Fruit fly (Drosophila melanogaster) whole organism, embryonic: ENCODE measurements around the gene fan.

ENCODE experiments used
- Atf3 ChIP-seq: fragments of 200-800 bp; sonication (Bioruptor generic); optimal IDR thresholded peaks from 3 replicates; lab custom pipeline; 2016; ENCODE audit warnings: missing biosample characterization, missing genetic modification characterization
- B-H2 ChIP-seq: fragments of 200-800 bp; sonication (Bioruptor generic); optimal IDR thresholded peaks from 2 replicates; lab custom pipeline; 2018; ENCODE audit warnings: missing biosample characterization, mild to moderate bottlenecking, missing genetic modification characterization
- CG10565 ChIP-seq: fragments of 200-800 bp; sonication (Bioruptor generic); optimal IDR thresholded peaks from 3 replicates; lab custom pipeline; 2016; ENCODE audit warnings: missing biosample characterization, mild to moderate bottlenecking, missing genetic modification characterization
- CG11093 ChIP-seq: fragments of 200-800 bp; sonication (Bioruptor generic); IDR thresholded peaks from 3 replicates; pipeline ENCODE4 v1.3.6; 2022; ENCODE audit warnings: missing biosample characterization, missing genetic modification characterization
- CG12299 ChIP-seq: fragments of 200-800 bp; sonication (Bioruptor generic); optimal IDR thresholded peaks from 2 replicates; lab custom pipeline; 2018; ENCODE audit warnings: missing biosample characterization, mild to moderate bottlenecking, missing genetic modification characterization
- CG12744 ChIP-seq: fragments of 200-800 bp; sonication (Bioruptor generic); optimal IDR thresholded peaks from 2 replicates; lab custom pipeline; 2016; ENCODE audit warnings: missing biosample characterization, missing genetic modification characterization
- CG13296 ChIP-seq: fragments of 200-800 bp; sonication (Bioruptor generic); optimal IDR thresholded peaks from 3 replicates; lab custom pipeline; 2018; ENCODE audit warnings: missing biosample characterization, mild to moderate bottlenecking, missing genetic modification characterization
- CG13424 ChIP-seq: fragments of 200-800 bp; sonication (Bioruptor generic); optimal IDR thresholded peaks from 2 replicates; lab custom pipeline; 2019; ENCODE audit warnings: missing biosample characterization, mild to moderate bottlenecking, missing genetic modification characterization, moderate library complexity
- CG14014 ChIP-seq: fragments of 200-800 bp; sonication (Bioruptor generic); IDR thresholded peaks from 2 replicates; pipeline ENCODE4 v1.3.6; 2022; ENCODE audit warnings: missing biosample characterization, missing genetic modification characterization
- CG16813 ChIP-seq: fragments of 200-800 bp; sonication (Bioruptor generic); IDR thresholded peaks from 3 replicates; pipeline ENCODE4 v1.3.6; 2022; ENCODE audit warnings: missing biosample characterization, missing genetic modification characterization; ENCODE audit not compliant: partially characterized antibody
- CG18011 ChIP-seq: fragments of 200-800 bp; sonication (Bioruptor generic); optimal IDR thresholded peaks from 2 replicates; lab custom pipeline; 2017; ENCODE audit warnings: missing biosample characterization, missing genetic modification characterization, mild to moderate bottlenecking, moderate library complexity, missing genotype
- CG3163 ChIP-seq: fragments of 200-800 bp; sonication (Bioruptor generic); optimal IDR thresholded peaks from 3 replicates; lab custom pipeline; 2016; ENCODE audit warnings: missing biosample characterization, missing genetic modification characterization
- CG42726 ChIP-seq: fragments of 200-800 bp; sonication (Bioruptor generic); IDR thresholded peaks from 2 replicates; pipeline ENCODE4 v1.3.6; 2022; ENCODE audit warnings: missing biosample characterization, missing genetic modification characterization; ENCODE audit not compliant: partially characterized antibody
- CG4282 ChIP-seq: fragments of 200-800 bp; sonication (Bioruptor generic); optimal IDR thresholded peaks from 2 replicates; lab custom pipeline; 2016; ENCODE audit warnings: missing biosample characterization, missing genetic modification characterization
- CG4404 ChIP-seq: fragments of 200-800 bp; sonication (Bioruptor generic); IDR thresholded peaks from 2 replicates; pipeline ENCODE4 v1.3.6; 2022; ENCODE audit warnings: missing biosample characterization, missing genetic modification characterization
- CG6791 ChIP-seq: fragments of 200-800 bp; sonication (Bioruptor generic); IDR thresholded peaks from 3 replicates; pipeline ENCODE4 v1.3.6; 2022; ENCODE audit warnings: missing biosample characterization, missing genetic modification characterization; ENCODE audit not compliant: partially characterized antibody
- Dbx ChIP-seq: fragments of 200-800 bp; sonication (Bioruptor generic); IDR thresholded peaks from 3 replicates; pipeline ENCODE4 v1.3.6; 2022; ENCODE audit warnings: missing biosample characterization, missing genetic modification characterization
- Doc2 ChIP-seq: fragments of 200-800 bp; sonication (Bioruptor generic); IDR thresholded peaks from 2 replicates; pipeline ENCODE4 v1.3.6; 2022; ENCODE audit warnings: missing biosample characterization, missing genetic modification characterization
- Eip74EF ChIP-seq, 2 experiments: fragments of 200-800 bp in 1 of 2; fragments of >200 bp in 1 of 2; sonication (Bioruptor generic) in 1 of 2; optimal IDR thresholded peaks; 2 replicates each; lab custom pipeline; 2017 to 2019; ENCODE audit warnings: missing biosample characterization in 2 of 2, missing genetic modification characterization in 2 of 2, mild to moderate bottlenecking in 1 of 2, moderate library complexity in 1 of 2
- Kr ChIP-seq: fragments of 200-800 bp; sonication (Bioruptor generic); optimal IDR thresholded peaks from 2 replicates; lab custom pipeline; 2017; ENCODE audit warnings: missing biosample characterization, mild to moderate bottlenecking, missing genetic modification characterization
- MBD-R2 ChIP-seq: fragments of 200-800 bp; sonication (Bioruptor generic); IDR thresholded peaks from 2 replicates; pipeline ENCODE4 v1.3.6; 2022; ENCODE audit warnings: missing biosample characterization, missing genetic modification characterization
- Mes4 ChIP-seq: fragments of 200-800 bp; sonication (Bioruptor generic); optimal IDR thresholded peaks from 2 replicates; lab custom pipeline; 2016; ENCODE audit warnings: missing biosample characterization, missing genetic modification characterization
- NK7.1 ChIP-seq: fragments of 200-800 bp; sonication (Bioruptor generic); optimal IDR thresholded peaks from 3 replicates; lab custom pipeline; 2016; ENCODE audit warnings: missing biosample characterization, missing genetic modification characterization
- Taf1 ChIP-seq: fragments of 200-800 bp; sonication (Bioruptor generic); IDR thresholded peaks from 2 replicates; pipeline ENCODE4 v1.3.6; 2022; ENCODE audit warnings: missing biosample characterization, missing genetic modification characterization
- Usf ChIP-seq: fragments of 200-800 bp; sonication (Bioruptor generic); optimal IDR thresholded peaks from 2 replicates; lab custom pipeline; 2017; ENCODE audit warnings: missing genotype, missing biosample characterization, missing genetic modification characterization
- Vsx1 ChIP-seq: fragments of 200-800 bp; sonication (Bioruptor generic); optimal IDR thresholded peaks from 2 replicates; lab custom pipeline; 2017; ENCODE audit warnings: missing biosample characterization, mild to moderate bottlenecking, missing genetic modification characterization, missing genetic modification reagents
- abd-A ChIP-seq: fragments of 200-800 bp; sonication (Bioruptor generic); optimal IDR thresholded peaks from 3 replicates; lab custom pipeline; 2019; ENCODE audit warnings: missing biosample characterization, mild to moderate bottlenecking, missing genetic modification characterization, moderate library complexity
- chn ChIP-seq: fragments of 200-800 bp; sonication (Bioruptor generic); optimal IDR thresholded peaks from 2 replicates; lab custom pipeline; 2016; ENCODE audit warnings: missing biosample characterization, missing genetic modification characterization
- dpn ChIP-seq, 2 experiments: fragments of 200-800 bp; sonication (Bioruptor generic); optimal IDR thresholded peaks; 3 replicates each; lab custom pipeline; 2016; ENCODE audit warnings: missing biosample characterization in 2 of 2, missing genetic modification characterization in 2 of 2
- dysf ChIP-seq: fragments of 200-800 bp; sonication (Bioruptor generic); IDR thresholded peaks from 3 replicates; pipeline ENCODE4 v1.3.6; 2022; ENCODE audit warnings: missing biosample characterization, missing genetic modification characterization
- emc ChIP-seq: fragments of 200-800 bp; sonication (Bioruptor generic); optimal IDR thresholded peaks from 2 replicates; lab custom pipeline; 2016; ENCODE audit warnings: missing biosample characterization, missing genetic modification characterization
- ewg ChIP-seq: fragments of 200-800 bp; sonication (Bioruptor generic); optimal IDR thresholded peaks from 3 replicates; lab custom pipeline; 2017; ENCODE audit warnings: mild to moderate bottlenecking, missing biosample characterization, missing genetic modification reagents, missing genetic modification characterization
- eyg ChIP-seq: fragments of 200-800 bp; sonication (Bioruptor generic); optimal IDR thresholded peaks from 3 replicates; lab custom pipeline; 2016; ENCODE audit warnings: missing biosample characterization, missing genetic modification characterization
- gro ChIP-seq: fragments of 200-800 bp; sonication (Bioruptor generic); optimal IDR thresholded peaks from 2 replicates; lab custom pipeline; 2016; ENCODE audit warnings: missing biosample characterization, missing genetic modification characterization
- hkb ChIP-seq, 2 experiments: fragments of 200-800 bp in 1 of 2; fragments of >200 bp in 1 of 2; sonication (Bioruptor generic) in 1 of 2; IDR thresholded peaks in 1 of 2; optimal IDR thresholded peaks in 1 of 2; 2 replicates each; pipeline versions ENCODE4 v1.3.6 to Lab custom; 2017 to 2022; ENCODE audit warnings: missing biosample characterization in 1 of 2, missing genetic modification characterization in 1 of 2
- kay ChIP-seq: fragments of 200-800 bp; sonication (Bioruptor generic); optimal IDR thresholded peaks from 2 replicates; lab custom pipeline; 2016; ENCODE audit warnings: missing biosample characterization, missing genetic modification characterization
- kni ChIP-seq: fragments of 200-800 bp; sonication (Bioruptor generic); optimal IDR thresholded peaks from 3 replicates; lab custom pipeline; 2017; ENCODE audit warnings: mild to moderate bottlenecking, missing biosample characterization, missing genetic modification reagents, missing genetic modification characterization
- mld ChIP-seq: fragments of 200-800 bp; sonication (Bioruptor generic); IDR thresholded peaks from 3 replicates; pipeline ENCODE4 v1.3.6; 2022; ENCODE audit warnings: missing biosample characterization, missing genetic modification characterization; ENCODE audit not compliant: partially characterized antibody
- nerfin-1 ChIP-seq: fragments of 200-800 bp; sonication (Bioruptor generic); optimal IDR thresholded peaks from 3 replicates; lab custom pipeline; 2019; ENCODE audit warnings: missing biosample characterization, mild to moderate bottlenecking, missing genetic modification characterization, moderate library complexity
- org-1 ChIP-seq: fragments of 200-800 bp; sonication (Bioruptor generic); optimal IDR thresholded peaks from 2 replicates; lab custom pipeline; 2017; ENCODE audit warnings: missing biosample characterization, missing genetic modification characterization
- peb ChIP-seq: fragments of 200-800 bp; sonication (Bioruptor generic); IDR thresholded peaks from 2 replicates; pipeline ENCODE4 v1.3.6; 2022; ENCODE audit warnings: missing biosample characterization, missing genetic modification characterization
- pnt ChIP-seq: fragments of 200-800 bp; sonication (Bioruptor generic); optimal IDR thresholded peaks from 3 replicates; lab custom pipeline; 2016; ENCODE audit warnings: missing biosample characterization, missing genetic modification characterization
- repo ChIP-seq: fragments of 200-800 bp; sonication (Bioruptor generic); optimal IDR thresholded peaks from 2 replicates; lab custom pipeline; 2016; ENCODE audit warnings: missing biosample characterization, missing genetic modification characterization
- sc ChIP-seq, 3 experiments: fragments of >200 bp in 2 of 3; fragments of 200-800 bp in 1 of 3; sonication (Bioruptor generic) in 1 of 3; optimal IDR thresholded peaks; 2 replicates in 2 of 3; 3 replicates in 1 of 3; lab custom pipeline; 2017; ENCODE audit warnings: mild to moderate bottlenecking in 1 of 3, missing biosample characterization in 1 of 3, missing genetic modification characterization in 1 of 3, missing genetic modification reagents in 1 of 3
- sim ChIP-seq: fragments of 200-800 bp; sonication (Bioruptor generic); IDR thresholded peaks from 2 replicates; pipeline ENCODE4 v1.3.6; 2022; ENCODE audit warnings: missing biosample characterization, missing genetic modification characterization
- slbo ChIP-seq: fragments of 200-800 bp; sonication (Bioruptor generic); IDR thresholded peaks from 2 replicates; pipeline ENCODE4 v1.3.6; 2022; ENCODE audit warnings: missing biosample characterization, missing genetic modification characterization
- tup ChIP-seq: fragments of 200-800 bp; sonication (Bioruptor generic); optimal IDR thresholded peaks from 2 replicates; lab custom pipeline; 2016; ENCODE audit warnings: missing biosample characterization, mild to moderate bottlenecking, missing genetic modification characterization, moderate library complexity
- zen ChIP-seq: fragments of 200-800 bp; sonication (Bioruptor generic); optimal IDR thresholded peaks from 3 replicates; lab custom pipeline; 2018; ENCODE audit warnings: missing biosample characterization, mild to moderate bottlenecking, missing genetic modification characterization, moderate library complexity

fan gene

dm6 chr3L:8115864-8116528, 7.1 kb downstream of the fan start, which contains the start of the genes Arp3 and msk (continued):
- TF ChIP-seq kay (GFP tag; lab: Kevin White, UChicago) = peak; percentile 98
- TF ChIP-seq dpn (GFP tag; optimal IDR thresholded peaks at IDR 0.05; lab: Kevin White, UChicago) = peak; percentile 85 to 92
- peak; percentile 75 for TF ChIP-seq kni
- TF ChIP-seq Eip74EF (GFP tag; optimal IDR thresholded peaks at IDR 0.05; lab: Kevin White, UChicago) = peak in 1 of 2 experiments; percentile 15
- TF ChIP-seq ewg (GFP tag; lab: Kevin White, UChicago) = peak; percentile 60
- TF ChIP-seq slbo (GFP tag; lab: Robert Waterston, UW) = peak; percentile 88
- no peak for TF ChIP-seq Kr
- TF ChIP-seq hkb (optimal IDR thresholded peaks at IDR 0.05; lab: Kevin White, UChicago) = peak; percentile 89
- peak; percentile 60; the same call in 1 of the 2 replicates for TF ChIP-seq hkb (GFP tag; IDR thresholded peaks at IDR 0.05; lab: Robert Waterston, UW)
- TF ChIP-seq CG16813 (GFP tag; lab: Robert Waterston, UW) = peak; percentile 44
- no peak for TF ChIP-seq mld (GFP tag; lab: Robert Waterston, UW)
- peak; percentile 71 for TF ChIP-seq org-1 (GFP tag; lab: Kevin White, UChicago)
- TF ChIP-seq repo = peak; percentile 81
- TF ChIP-seq CG13296 = peak; percentile 72
- peak; percentile 84 for TF ChIP-seq chn (GFP tag; lab: Kevin White, UChicago)
- peak; percentile 77 for TF ChIP-seq CG4282 (GFP tag; lab: Kevin White, UChicago)
- peak; percentile 58 for TF ChIP-seq CG10565
- peak; percentile 74 for TF ChIP-seq Atf3 (GFP tag; lab: Kevin White, UChicago)
- peak; percentile 43 for TF ChIP-seq CG18011 (GFP tag; lab: Kevin White, UChicago)
- TF ChIP-seq zen (tag; lab: Kevin White, UChicago) = peak; percentile 56
- peak; percentile 93 for TF ChIP-seq MBD-R2 (GFP tag; lab: Robert Waterston, UW)
- peak; percentile 76 for TF ChIP-seq dysf (GFP tag; lab: Robert Waterston, UW)
- TF ChIP-seq CG42726 (GFP tag; lab: Robert Waterston, UW) = no peak
- TF ChIP-seq Dbx = peak; percentile 87
- TF ChIP-seq CG12299 = peak; percentile 44
- no peak for TF ChIP-seq Vsx1
- no peak for TF ChIP-seq sc (optimal IDR thresholded peaks at IDR 0.05; lab: Kevin White, UChicago)
- peak; percentile 41 for TF ChIP-seq sc (GFP tag; optimal IDR thresholded peaks at IDR 0.05; lab: Kevin White, UChicago)
- TF ChIP-seq Mes4 (GFP tag; lab: Kevin White, UChicago) = peak; percentile 76
- peak; percentile 73 for TF ChIP-seq CG11093 (GFP tag; lab: Robert Waterston, UW)
- TF ChIP-seq B-H2 (GFP tag; lab: Kevin White, UChicago) = peak; percentile 91
- peak; percentile 25; the same call in 1 of the 2 replicates for TF ChIP-seq CG14014 (GFP tag; lab: Robert Waterston, UW)
- TF ChIP-seq CG4404 = peak; percentile 76
- TF ChIP-seq emc (GFP tag; lab: Kevin White, UChicago) = peak; percentile 83
- TF ChIP-seq CG3163 (GFP tag; lab: Kevin White, UChicago) = peak; percentile 79
- TF ChIP-seq NK7.1 (GFP tag; lab: Kevin White, UChicago) = peak; percentile 69
- TF ChIP-seq Usf (GFP tag; lab: Kevin White, UChicago) = peak; percentile 66
- peak; percentile 80 for TF ChIP-seq nerfin-1 (tag; lab: Kevin White, UChicago)
- peak; percentile 84 for TF ChIP-seq pnt (GFP tag; lab: Kevin White, UChicago)
- TF ChIP-seq gro (GFP tag; lab: Kevin White, UChicago) = peak; percentile 94
- TF ChIP-seq abd-A (tag; lab: Kevin White, UChicago) = no peak
- TF ChIP-seq eyg (GFP tag; lab: Kevin White, UChicago) = peak; percentile 85
- peak; percentile 55; the same call in 1 of the 3 replicates for TF ChIP-seq CG6791 (GFP tag; lab: Robert Waterston, UW)
- no peak for TF ChIP-seq peb (GFP tag; lab: Robert Waterston, UW)
- peak; percentile 71 for TF ChIP-seq CG12744 (GFP tag; lab: Kevin White, UChicago)
- no peak for TF ChIP-seq Taf1 (GFP tag; lab: Robert Waterston, UW)
- TF ChIP-seq Doc2 (GFP tag; lab: Robert Waterston, UW) = no peak
- peak; percentile 78 for TF ChIP-seq tup (GFP tag; lab: Kevin White, UChicago)
- TF ChIP-seq CG13424 (tag; lab: Kevin White, UChicago) = peak; percentile 77
- 0 out of 2 replicates have a peak, but pooled peaks have one; percentile 33 for TF ChIP-seq sim
